Fruit fly (Drosophila melanogaster): ENCODE data around the gene CG13931.

DNA sequence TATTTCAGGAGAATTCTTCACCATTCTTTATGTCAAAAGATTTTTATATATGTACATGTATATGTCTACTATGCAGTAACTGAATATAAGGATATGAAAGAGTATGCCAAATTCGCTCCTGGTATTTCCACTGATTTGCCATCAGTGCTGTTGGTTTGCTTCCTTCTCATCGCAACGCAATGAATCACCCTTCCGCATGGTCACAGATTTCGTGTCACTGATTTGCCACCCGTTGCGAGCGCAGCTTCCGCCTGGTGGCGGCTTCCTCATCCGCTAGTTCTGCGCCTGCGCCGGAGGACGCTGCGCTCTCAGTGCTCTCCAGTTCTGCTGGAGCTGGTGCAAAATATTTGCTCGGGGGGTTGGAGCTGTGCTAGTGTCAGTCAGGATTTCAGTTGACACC, 46.0 kb upstream of the CG13931 start:
- TF ChIP-seq CG15336 (GFP tag; IDR thresholded peaks at IDR 0.05) (no peak), Sox102F (GFP tag; optimal IDR thresholded peaks at IDR 0.05) (no peak), Hr39 (GFP tag; optimal IDR thresholded peaks at IDR 0.05) (no peak), acj6 (GFP tag; optimal IDR thresholded peaks at IDR 0.05) (no peak), CG1621 (tag; optimal IDR thresholded peaks at IDR 0.05) (no peak), Blimp-1 (GFP tag; optimal IDR thresholded peaks at IDR 0.05) (no peak), Eip75B (GFP tag; optimal IDR thresholded peaks at IDR 0.05) (no peak), fd85E (GFP tag; optimal IDR thresholded peaks at IDR 0.05) (no peak), CG16779 (tag; optimal IDR thresholded peaks at IDR 0.05) (no peak), Ets21C (GFP tag; optimal IDR thresholded peaks at IDR 0.05) (no peak), pdm3 (GFP tag; optimal IDR thresholded peaks at IDR 0.05) (no peak), Hr38 (GFP tag; optimal IDR thresholded peaks at IDR 0.05) (no peak), spab (GFP tag; optimal IDR thresholded peaks at IDR 0.05) (no peak), Hr4 (GFP tag; optimal IDR thresholded peaks at IDR 0.05) (no peak)
